Worm (Caenorhabditis elegans) whole organism, L1 larva: ENCODE measurements around the gene C55A1.7.

Experiments
- C16A3.4 ChIP-seq: fragments of 150-350 bp; optimal IDR thresholded peaks from 2 replicates; lab custom pipeline; 2014; ENCODE audit warnings: missing biosample characterization, missing genetic modification characterization
- alr-1 ChIP-seq: fragments of 200-800 bp; sonication (Bioruptor generic); optimal IDR thresholded peaks from 2 replicates; lab custom pipeline; 2018; ENCODE audit warnings: borderline replicate concordance, mild to moderate bottlenecking, missing genetic modification characterization, missing compliant biosample characterization
- ceh-82 ChIP-seq, 3 experiments: fragments of 150-350 bp in 1 of 3; sonication (generic microtip) in 2 of 3; optimal IDR thresholded peaks; 2 replicates each; lab custom pipeline; 2014 to 2017; ENCODE audit warnings: missing biosample characterization in 3 of 3, missing genetic modification characterization in 3 of 3
- efl-1 ChIP-seq, 4 experiments: fragments of 150-350 bp; optimal IDR thresholded peaks in 3 of 4; peaks in 1 of 4; 1 replicate in 1 of 4; 2 replicates in 3 of 4; lab custom pipeline; 2014; ENCODE audit warnings: missing biosample characterization in 2 of 4, missing genetic modification characterization in 2 of 4, missing genetic modification reagents in 2 of 4
- egl-13 ChIP-seq: sonication (generic microtip); optimal IDR thresholded peaks from 2 replicates; lab custom pipeline; 2016; ENCODE audit warnings: missing genotype, missing genetic modification reagents, missing genetic modification characterization, missing compliant biosample characterization
- elt-2 ChIP-seq: sonication (generic microtip); optimal IDR thresholded peaks from 2 replicates; lab custom pipeline; 2016; ENCODE audit warnings: missing genetic modification characterization, mild to moderate bottlenecking, inconsistent platforms, missing compliant biosample characterization, missing genetic modification reagents
- fkh-10 ChIP-seq: sonication (generic microtip); optimal IDR thresholded peaks from 2 replicates; lab custom pipeline; 2017; ENCODE audit warnings: missing biosample characterization, missing genetic modification reagents, missing genetic modification characterization
- fkh-4 ChIP-seq: sonication (generic microtip); optimal IDR thresholded peaks from 2 replicates; lab custom pipeline; 2016; ENCODE audit warnings: missing compliant biosample characterization, missing genetic modification characterization, borderline replicate concordance
- hlh-4 ChIP-seq: sonication (generic microtip); optimal IDR thresholded peaks from 2 replicates; lab custom pipeline; 2016; ENCODE audit warnings: mild to moderate bottlenecking, missing genetic modification characterization, missing compliant biosample characterization
- hpl-2 ChIP-seq: fragments of 150-350 bp; optimal IDR thresholded peaks from 2 replicates; lab custom pipeline; 2014; ENCODE audit warnings: missing biosample characterization, missing genetic modification reagents, missing genetic modification characterization
- jun-1 ChIP-seq: fragments of 150-350 bp; optimal IDR thresholded peaks from 2 replicates; lab custom pipeline; 2014; ENCODE audit warnings: missing biosample characterization, missing genetic modification reagents, missing genetic modification characterization
- lin-13 ChIP-seq: fragments of 150-350 bp; optimal IDR thresholded peaks from 2 replicates; lab custom pipeline; 2014; ENCODE audit warnings: missing biosample characterization, missing genetic modification reagents, missing genetic modification characterization
- lin-39 ChIP-seq: fragments of 150-350 bp; optimal IDR thresholded peaks from 2 replicates; lab custom pipeline; 2014; ENCODE audit warnings: missing biosample characterization, missing genetic modification reagents, missing genetic modification characterization
- lir-3 ChIP-seq: sonication (generic microtip); optimal IDR thresholded peaks from 2 replicates; lab custom pipeline; 2016; ENCODE audit warnings: mild to moderate bottlenecking, missing genetic modification characterization, moderate library complexity, missing compliant biosample characterization; ENCODE audit not compliant: poor library complexity
- lsy-2 ChIP-seq, 2 experiments: fragments of 150-350 bp; optimal IDR thresholded peaks; 2 replicates each; lab custom pipeline; 2014; ENCODE audit warnings: missing biosample characterization in 2 of 2, missing genetic modification characterization in 2 of 2
- mab-9 ChIP-seq: fragments of 200-800 bp; sonication (Bioruptor generic); IDR thresholded peaks from 2 replicates; pipeline ENCODE4 v1.3.6; 2022; ENCODE audit warnings: missing genetic modification reagents, missing genetic modification characterization, missing compliant biosample characterization
- mef-2 ChIP-seq: fragments of 150-350 bp; optimal IDR thresholded peaks from 2 replicates; lab custom pipeline; 2014; ENCODE audit warnings: missing biosample characterization, missing genetic modification characterization
- mep-1 ChIP-seq: fragments of 150-350 bp; optimal IDR thresholded peaks from 2 replicates; lab custom pipeline; 2014; ENCODE audit warnings: missing biosample characterization, missing genetic modification characterization
- nhr-19 ChIP-seq: fragments of 200-800 bp; sonication (Bioruptor generic); conservative IDR thresholded peaks from 2 replicates; pipeline ENCODE4 v1.3.6; 2022; ENCODE audit warnings: missing genetic modification characterization, missing compliant biosample characterization
- nhr-47 ChIP-seq: sonication (generic microtip); optimal IDR thresholded peaks from 2 replicates; lab custom pipeline; 2016; ENCODE audit warnings: mild to moderate bottlenecking, missing genetic modification characterization, moderate library complexity, missing compliant biosample characterization
- nhr-84 ChIP-seq: sonication (generic microtip); optimal IDR thresholded peaks from 2 replicates; lab custom pipeline; 2017; ENCODE audit warnings: missing biosample characterization, missing genetic modification characterization
- nhr-90 ChIP-seq: sonication (generic microtip); optimal IDR thresholded peaks from 2 replicates; lab custom pipeline; 2016; ENCODE audit warnings: mild to moderate bottlenecking, missing genetic modification characterization, missing compliant biosample characterization; ENCODE audit not compliant: poor library complexity
- pag-3 ChIP-seq: sonication (generic microtip); optimal IDR thresholded peaks from 2 replicates; lab custom pipeline; 2017; ENCODE audit warnings: missing genetic modification characterization, mild to moderate bottlenecking, missing compliant biosample characterization, antibody characterized with exemption, borderline replicate concordance; ENCODE audit not compliant: insufficient read depth
- rnt-1 ChIP-seq: sonication (generic microtip); optimal IDR thresholded peaks from 2 replicates; lab custom pipeline; 2016; ENCODE audit warnings: mild to moderate bottlenecking, missing genetic modification characterization, moderate library complexity, missing compliant biosample characterization
- skn-1 ChIP-seq: fragments of 150-350 bp; optimal IDR thresholded peaks from 2 replicates; lab custom pipeline; 2014; ENCODE audit warnings: missing biosample characterization, missing genetic modification characterization
- sup-37 ChIP-seq: fragments of 200-800 bp; sonication (Bioruptor generic); optimal IDR thresholded peaks from 2 replicates; lab custom pipeline; 2018; ENCODE audit warnings: mild to moderate bottlenecking, missing genetic modification characterization, missing compliant biosample characterization
- swsn-7 ChIP-seq: sonication (generic microtip); optimal IDR thresholded peaks from 2 replicates; lab custom pipeline; 2016; ENCODE audit warnings: missing genetic modification characterization, missing compliant biosample characterization
- tlp-1 ChIP-seq: fragments of 150-350 bp; optimal IDR thresholded peaks from 2 replicates; lab custom pipeline; 2014; ENCODE audit warnings: missing biosample characterization, missing genetic modification characterization
- unc-130 ChIP-seq: fragments of 150-350 bp; optimal IDR thresholded peaks from 2 replicates; lab custom pipeline; 2017; ENCODE audit warnings: missing biosample characterization, missing genetic modification characterization, inconsistent platforms
- vab-15 ChIP-seq: sonication (generic microtip); optimal IDR thresholded peaks from 2 replicates; lab custom pipeline; 2017; ENCODE audit warnings: missing genotype, mild to moderate bottlenecking, missing genetic modification characterization, missing compliant biosample characterization
- xbp-1 ChIP-seq: sonication (generic microtip); optimal IDR thresholded peaks from 2 replicates; lab custom pipeline; 2016; ENCODE audit warnings: missing genetic modification characterization, missing compliant biosample characterization
- zag-1 ChIP-seq: fragments of 150-350 bp; optimal IDR thresholded peaks from 2 replicates; lab custom pipeline; 2014; ENCODE audit warnings: missing biosample characterization, missing genetic modification characterization
- ztf-11 ChIP-seq, 2 experiments: sonication (generic microtip); optimal IDR thresholded peaks; 2 replicates each; lab custom pipeline; 2016 to 2017; ENCODE audit warnings: missing genetic modification characterization in 2 of 2, missing biosample characterization in 1 of 2, missing compliant biosample characterization in 1 of 2
- ztf-4 ChIP-seq: fragments of 150-350 bp; optimal IDR thresholded peaks from 2 replicates; lab custom pipeline; 2014; ENCODE audit warnings: missing biosample characterization, missing genetic modification characterization

The C55A1.7 gene

DNA sequence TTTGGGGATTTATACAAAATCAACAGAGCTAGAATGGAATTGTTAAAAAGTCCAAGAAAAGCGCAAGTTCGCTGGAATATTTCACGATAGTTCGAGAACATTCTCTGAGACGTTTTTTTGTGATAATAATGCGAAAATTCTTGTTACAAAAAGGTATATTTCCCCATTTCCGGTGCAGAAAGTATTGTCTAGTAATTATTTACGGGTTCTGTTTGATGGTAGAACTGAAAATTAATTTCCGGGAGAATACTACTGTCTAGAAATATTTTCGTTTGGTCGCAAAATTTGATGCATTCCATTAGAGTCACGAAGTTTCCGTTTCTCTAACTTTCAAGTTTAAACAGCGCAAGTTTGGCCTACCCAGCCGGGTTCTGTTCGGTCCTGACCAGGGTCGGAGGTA lies 17.9 kb downstream of the C55A1.7 start, which contains the start of gene str-248:
str-248 (minus strand) TSS at position 101 of the 400 bp plus-strand sequence.
- no peak for TF ChIP-seq hlh-4
- TF ChIP-seq ztf-4, result no peak
- TF ChIP-seq rnt-1 (tag; lab: Kevin White, UChicago), result no peak
- TF ChIP-seq egl-13 (tag; lab: Kevin White, UChicago), result no peak
- TF ChIP-seq nhr-47 (tag; lab: Kevin White, UChicago), result no peak
- no peak for TF ChIP-seq C16A3.4 (tag; lab: Kevin White, UChicago)
- TF ChIP-seq jun-1, result no peak
- TF ChIP-seq unc-130 (tag; lab: Kevin White, UChicago), result no peak
- TF ChIP-seq elt-2 (tag; lab: Kevin White, UChicago), result no peak
- TF ChIP-seq vab-15 (tag; lab: Kevin White, UChicago), result no peak
- TF ChIP-seq nhr-19 (GFP tag; lab: Robert Waterston, UW), result no peak
- no peak for TF ChIP-seq sup-37 (GFP tag; lab: Kevin White, UChicago)
- TF ChIP-seq skn-1 (tag; lab: Kevin White, UChicago), result no peak
- no peak for TF ChIP-seq lsy-2 (tag; optimal IDR thresholded peaks at IDR 0.05; lab: Kevin White, UChicago)
- no peak for TF ChIP-seq lin-39 (tag; lab: Kevin White, UChicago)
- TF ChIP-seq, all 84 proteins: peak for 0

DNA sequence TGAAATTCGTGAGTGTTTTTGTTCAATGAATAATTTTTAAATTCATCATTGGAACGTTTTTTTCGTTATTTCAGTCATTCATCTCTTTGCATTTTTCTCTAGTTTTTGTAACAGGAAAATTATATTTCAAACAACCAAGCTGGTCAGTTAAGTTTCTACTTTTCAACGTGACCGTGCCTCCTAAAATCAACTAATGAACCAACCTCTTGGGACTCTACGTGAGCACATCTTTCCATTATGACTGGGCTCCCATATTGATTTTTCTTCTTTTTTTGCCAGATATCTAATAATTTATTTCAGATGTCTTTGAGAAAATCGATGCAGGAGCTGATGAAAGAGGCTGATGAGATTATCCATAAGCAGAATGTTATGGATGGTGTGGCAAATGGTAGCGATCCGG lies 21.9 kb downstream of the C55A1.7 start, which contains the start of gene C55A1.11:
C55A1.11 (plus strand) TSS at position 301 of the 400 bp plus-strand sequence.
- TF ChIP-seq lir-3 (no peak), efl-1 (optimal IDR thresholded peaks at IDR 0.05; lab: Kevin White, UChicago) (no peak), efl-1 (GFP tag; optimal IDR thresholded peaks at IDR 0.05 in 1 of 2; lab: Kevin White, UChicago) (peak in 1 of 2 experiments; percentile 32)
- TF ChIP-seq, all 84 proteins: peak for 1

DNA sequence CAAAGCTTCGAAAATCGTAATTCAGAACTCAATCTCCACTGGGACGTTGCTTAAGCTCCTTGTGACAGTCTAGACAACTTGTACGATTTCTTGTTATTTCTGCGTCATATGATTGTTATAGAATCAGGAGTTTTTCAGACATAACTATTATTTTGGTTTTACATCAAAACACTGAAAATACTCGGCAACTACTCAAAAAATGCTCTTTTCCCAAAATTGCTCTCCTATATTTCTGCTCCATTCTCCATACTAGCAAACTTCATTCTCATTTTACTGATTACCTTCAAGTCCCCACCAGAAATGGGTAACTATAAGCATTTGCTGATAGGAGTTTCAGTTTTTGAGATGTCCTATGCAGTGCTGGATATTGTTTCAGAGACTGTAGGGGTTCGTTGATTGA lies 25.9 kb downstream of the C55A1.7 start, which contains the start of gene C55A1.1:
C55A1.1 (plus strand) TSS at position 301 of the 400 bp plus-strand sequence.
- TF ChIP-seq unc-130 (tag; lab: Kevin White, UChicago), result no peak
- TF ChIP-seq mef-2, result no peak
- TF ChIP-seq tlp-1 (tag; lab: Kevin White, UChicago), result no peak
- TF ChIP-seq fkh-4 (tag; lab: Kevin White, UChicago), result no peak
- TF ChIP-seq lin-13 (GFP tag; lab: Kevin White, UChicago), result no peak
- no peak for TF ChIP-seq jun-1
- TF ChIP-seq xbp-1, result no peak
- TF ChIP-seq fkh-10 (GFP tag; lab: Kevin White, UChicago), result no peak
- TF ChIP-seq mab-9 (GFP tag; lab: Robert Waterston, UW), result no peak
- TF ChIP-seq alr-1 (tag; lab: Kevin White, UChicago), result no peak
- no peak for TF ChIP-seq nhr-84 (tag; lab: Kevin White, UChicago)
- TF ChIP-seq nhr-90 (tag; lab: Kevin White, UChicago), result no peak
- TF ChIP-seq mep-1 (tag; lab: Kevin White, UChicago), result no peak
- TF ChIP-seq, all 84 proteins: peak for 0

DNA sequence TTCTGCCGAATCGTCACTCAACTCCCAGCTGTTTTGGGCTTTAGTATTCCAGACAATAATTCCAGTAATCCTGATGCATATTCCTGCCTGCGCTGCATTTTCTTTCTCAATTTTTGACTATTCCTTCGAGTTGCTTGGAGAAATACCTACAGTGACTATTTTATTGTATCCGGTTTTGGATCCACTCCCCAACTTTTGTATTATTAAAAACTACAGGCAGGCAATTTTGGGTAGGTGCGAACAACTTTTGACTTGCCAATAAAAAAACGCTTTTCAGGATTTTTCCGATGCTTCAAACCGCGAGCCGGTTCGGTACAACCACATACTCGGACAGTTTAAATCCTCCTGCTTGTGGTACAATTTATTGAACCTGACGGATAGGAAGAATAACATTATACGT lies 32.9 kb downstream of the C55A1.7 start:
- TF ChIP-seq swsn-7 (tag; lab: Kevin White, UChicago) (no peak), fkh-4 (tag; lab: Kevin White, UChicago) (no peak), nhr-19 (GFP tag; lab: Robert Waterston, UW) (no peak)

DNA sequence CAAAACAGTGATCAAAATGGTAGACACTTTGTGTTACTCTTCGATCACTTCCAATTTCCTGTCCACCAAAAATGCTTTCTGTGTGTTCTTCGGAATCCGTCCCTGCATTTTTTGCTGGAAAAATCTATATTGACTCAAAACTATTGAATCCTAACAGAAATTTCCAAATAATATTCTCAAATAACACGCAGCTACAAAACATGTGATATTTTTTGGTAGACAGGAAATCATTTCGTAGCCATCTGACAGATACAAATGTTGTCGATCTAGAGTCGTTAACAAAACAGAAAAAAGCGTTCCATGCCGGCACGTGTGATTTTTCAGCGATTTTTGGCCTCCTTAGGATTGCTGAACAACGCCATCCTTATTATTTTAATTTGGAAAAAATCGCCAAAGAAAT lies 34.5 kb downstream of the C55A1.7 start, which contains the start of gene str-263:
str-263 (plus strand) TSS at position 301 of the 400 bp plus-strand sequence.
- no peak for TF ChIP-seq zag-1 (tag; lab: Kevin White, UChicago)
- no peak for TF ChIP-seq lin-39 (tag; lab: Kevin White, UChicago)
- TF ChIP-seq ztf-11 (tag; optimal IDR thresholded peaks at IDR 0.05; lab: Kevin White, UChicago), result no peak
- TF ChIP-seq alr-1 (tag; lab: Kevin White, UChicago), result no peak
- TF ChIP-seq ceh-82 (tag; optimal IDR thresholded peaks at IDR 0.05; lab: Kevin White, UChicago), result no peak
- no peak for TF ChIP-seq C16A3.4 (tag; lab: Kevin White, UChicago)
- no peak for TF ChIP-seq elt-2 (tag; lab: Kevin White, UChicago)
- TF ChIP-seq nhr-19 (GFP tag; lab: Robert Waterston, UW), result no peak
- TF ChIP-seq hpl-2 (GFP tag; lab: Kevin White, UChicago), result no peak
- TF ChIP-seq pag-3, result no peak
